Worm (Caenorhabditis elegans) whole organism, L1 larva: ENCODE data around the gene sir-2.3.

Experiments used
- ama-1 ChIP-seq: fragments of 150-350 bp; optimal IDR thresholded peaks from 2 replicates; lab custom pipeline; 2014
- ceh-82 ChIP-seq, 3 experiments: fragments of 150-350 bp in 1 of 3; sonication (generic microtip) in 2 of 3; optimal IDR thresholded peaks; 2 replicates each; lab custom pipeline; 2014 to 2017; ENCODE audit warnings: missing biosample characterization in 3 of 3, missing genetic modification characterization in 3 of 3
- egl-27 ChIP-seq, 2 experiments: fragments of 150-350 bp in 1 of 2; sonication (generic microtip); optimal IDR thresholded peaks; 3 replicates each; lab custom pipeline; 2017 to 2018; ENCODE audit warnings: missing biosample characterization in 2 of 2, missing genetic modification characterization in 2 of 2, missing genetic modification reagents in 2 of 2
- elt-2 ChIP-seq: sonication (generic microtip); optimal IDR thresholded peaks from 2 replicates; lab custom pipeline; 2016; ENCODE audit warnings: missing genetic modification characterization, mild to moderate bottlenecking, inconsistent platforms, missing compliant biosample characterization, missing genetic modification reagents
- elt-3 ChIP-seq, 6 experiments: fragments of 150-350 bp in 1 of 6; sonication (generic microtip); optimal IDR thresholded peaks; 2 replicates each; lab custom pipeline; 2017 to 2018; ENCODE audit warnings: missing biosample characterization in 6 of 6, missing genetic modification characterization in 6 of 6, inconsistent platforms in 1 of 6
- ets-5 ChIP-seq: fragments of 200-800 bp; sonication (Bioruptor generic); IDR thresholded peaks from 2 replicates; pipeline ENCODE4 v1.3.6; 2022; ENCODE audit warnings: missing genetic modification characterization, missing compliant biosample characterization
- fkh-10 ChIP-seq: sonication (generic microtip); optimal IDR thresholded peaks from 2 replicates; lab custom pipeline; 2017; ENCODE audit warnings: missing biosample characterization, missing genetic modification reagents, missing genetic modification characterization
- grh-1 ChIP-seq: fragments of 200-800 bp; sonication (Bioruptor generic); IDR thresholded peaks from 2 replicates; pipeline ENCODE4 v1.3.6; 2022; ENCODE audit warnings: missing genetic modification reagents, missing genetic modification characterization, missing compliant biosample characterization
- jun-1 ChIP-seq: fragments of 150-350 bp; optimal IDR thresholded peaks from 2 replicates; lab custom pipeline; 2014; ENCODE audit warnings: missing biosample characterization, missing genetic modification reagents, missing genetic modification characterization
- lin-35 ChIP-seq, 2 experiments: fragments of 150-350 bp; optimal IDR thresholded peaks; 2 replicates each; lab custom pipeline; 2014; ENCODE audit warnings: missing biosample characterization in 2 of 2, missing genetic modification characterization in 2 of 2, missing genetic modification reagents in 2 of 2
- lsy-2 ChIP-seq, 2 experiments: fragments of 150-350 bp; optimal IDR thresholded peaks; 2 replicates each; lab custom pipeline; 2014; ENCODE audit warnings: missing biosample characterization in 2 of 2, missing genetic modification characterization in 2 of 2
- nhr-47 ChIP-seq: sonication (generic microtip); optimal IDR thresholded peaks from 2 replicates; lab custom pipeline; 2016; ENCODE audit warnings: mild to moderate bottlenecking, missing genetic modification characterization, moderate library complexity, missing compliant biosample characterization
- zag-1 ChIP-seq: fragments of 150-350 bp; optimal IDR thresholded peaks from 2 replicates; lab custom pipeline; 2014; ENCODE audit warnings: missing biosample characterization, missing genetic modification characterization

DNA sequence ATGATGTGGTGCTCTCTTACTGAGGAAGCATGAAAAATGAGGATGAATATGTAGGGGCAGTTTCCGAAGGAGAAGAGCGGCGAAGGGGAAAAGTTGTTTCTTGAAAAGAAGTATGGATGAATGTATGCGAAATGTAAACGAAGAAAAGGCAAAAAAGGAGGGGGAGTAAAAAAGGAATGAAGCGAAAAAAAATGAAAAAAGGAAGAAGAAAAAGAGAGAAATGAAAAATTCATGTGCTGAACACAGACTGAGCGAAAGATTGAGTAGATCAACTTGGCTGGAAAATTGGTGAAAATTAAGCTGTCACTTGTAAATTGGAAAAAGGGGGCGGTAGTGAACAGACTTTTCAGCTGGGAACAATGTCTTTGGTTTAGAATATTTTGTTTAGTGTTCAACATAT is 33.4 kb downstream of the sir-2.3 start, which contains the start of gene C49F8.1:
- TF ChIP-seq fkh-10 (GFP tag; lab: Kevin White, UChicago), result peak; percentile 4
- TF ChIP-seq ets-5, result no peak
- no peak for TF ChIP-seq egl-27 (tag; optimal IDR thresholded peaks at IDR 0.05; lab: Kevin White, UChicago)
- no peak for TF ChIP-seq elt-2 (tag; lab: Kevin White, UChicago)
- TF ChIP-seq jun-1, result no peak
- TF ChIP-seq lin-35 (GFP tag; optimal IDR thresholded peaks at IDR 0.05; lab: Kevin White, UChicago), result no peak
- TF ChIP-seq ama-1 (lab: Kevin White, UChicago), result no peak
- TF ChIP-seq nhr-47 (tag; lab: Kevin White, UChicago), result no peak
- TF ChIP-seq grh-1 (GFP tag; lab: Robert Waterston, UW), result no peak
- TF ChIP-seq lsy-2 (tag; optimal IDR thresholded peaks at IDR 0.05; lab: Kevin White, UChicago), result no peak
- no peak for TF ChIP-seq zag-1 (tag; lab: Kevin White, UChicago)
- no peak for TF ChIP-seq ceh-82 (tag; optimal IDR thresholded peaks at IDR 0.05; lab: Kevin White, UChicago)
- TF ChIP-seq elt-3 (tag; optimal IDR thresholded peaks at IDR 0.05; lab: Kevin White, UChicago), result no peak
